Worm (Caenorhabditis elegans): Measurements from ENCODE around the gene lgc-40.

ce11 chrX:2359797-2360196, at the start of gene lgc-40:
- TF ChIP-seq tra-4 (tag; optimal IDR thresholded peaks at IDR 0.05), result no peak
- TF ChIP-seq flt-1 (GFP tag; IDR thresholded peaks at IDR 0.05), result no peak
- TF ChIP-seq sea-1 (GFP tag; conservative IDR thresholded peaks at IDR 0.05), result no peak
- no peak for TF ChIP-seq ceh-13 (GFP tag; optimal IDR thresholded peaks at IDR 0.05)
- no peak for TF ChIP-seq ama-1 (optimal IDR thresholded peaks at IDR 0.05)
- no peak for TF ChIP-seq aly-1 (tag; optimal IDR thresholded peaks at IDR 0.05)
- TF ChIP-seq hmg-4 (GFP tag; optimal IDR thresholded peaks at IDR 0.05), result no peak
- no peak for TF ChIP-seq ceh-36 (tag; optimal IDR thresholded peaks at IDR 0.05)
- TF ChIP-seq tbx-11 (GFP tag; IDR thresholded peaks at IDR 0.05), result no peak
